ENCODE assay signal across 1 fruit fly cellular context in the genomic region with DNA sequence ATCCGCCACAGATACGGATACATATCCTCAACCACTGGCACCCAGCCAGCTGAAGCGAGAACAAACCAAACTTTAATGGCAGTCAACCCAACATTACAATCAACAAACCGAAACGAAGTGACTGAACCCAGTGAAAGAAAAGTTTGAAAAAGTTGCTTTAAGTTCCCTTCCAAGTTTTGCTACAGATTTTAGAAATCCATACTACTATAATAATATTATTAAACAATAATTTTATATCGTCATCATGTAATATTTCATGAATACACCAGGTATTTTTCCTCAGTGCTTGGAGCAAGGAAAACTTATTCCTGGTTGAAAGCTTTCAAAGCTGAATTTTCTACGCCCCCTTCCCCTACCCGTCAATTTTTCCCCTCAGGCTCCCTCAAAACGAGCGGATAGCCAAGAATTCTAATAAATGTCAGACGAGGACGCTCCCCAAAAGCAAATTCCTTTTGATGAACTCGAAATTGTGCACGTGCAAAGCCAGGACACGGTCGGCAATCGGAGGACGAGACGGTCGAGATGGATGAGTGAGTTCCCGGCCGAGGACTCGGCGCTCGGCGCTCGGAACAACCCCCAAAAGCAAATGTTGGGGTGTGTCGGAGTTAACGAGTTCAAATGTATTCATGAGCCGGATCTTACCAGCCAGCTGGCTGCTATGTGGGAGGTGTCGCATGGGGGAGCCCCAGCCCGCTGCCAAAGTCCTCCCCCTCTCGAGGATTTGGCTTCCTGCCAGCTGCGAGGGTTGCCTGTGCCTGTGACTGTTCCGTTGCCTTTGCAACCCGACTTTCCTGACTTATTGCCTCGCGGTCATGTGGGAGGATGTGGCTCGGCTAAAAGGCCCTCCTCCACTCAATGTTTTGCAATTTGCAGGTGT.
TF ChIP-seq lines count a peak whose summit lies in the region.

No protein-coding gene starts in this region.

TF ChIP-seq in whole organism, embryonic, 481 proteins besides CTCF, POLR2A, EP300 and RAD21 (continued from another document):
- TF ChIP-seq ara (GFP tag; IDR thresholded peaks at IDR 0.05; lab: Robert Waterston, UW) (peak; percentile 28; the same call in 1 of the 2 replicates), cad (GFP tag; optimal IDR thresholded peaks at IDR 0.05; lab: Kevin White, UChicago) (no peak), phol (tag; optimal IDR thresholded peaks at IDR 0.05; lab: Kevin White, UChicago) (peak; percentile 58), ci (GFP tag; IDR thresholded peaks at IDR 0.05; lab: Robert Waterston, UW) (peak; percentile 43; the same call in 1 of the 3 replicates), CG18619 (GFP tag; optimal IDR thresholded peaks at IDR 0.05; lab: Kevin White, UChicago) (no peak), hkb (optimal IDR thresholded peaks at IDR 0.05; lab: Kevin White, UChicago) (no peak), hkb (GFP tag; IDR thresholded peaks at IDR 0.05; lab: Robert Waterston, UW) (peak; percentile 63), CG16815 (GFP tag; optimal IDR thresholded peaks at IDR 0.05; lab: Kevin White, UChicago) (no peak), Gug (GFP tag; IDR thresholded peaks at IDR 0.05; lab: Robert Waterston, UW) (peak; percentile 45; the same call in 2 of the 4 replicates), pzg (GFP tag; optimal IDR thresholded peaks at IDR 0.05; lab: Kevin White, UChicago) (no peak), Ets65A (GFP tag; lab: Kevin White, UChicago) (peak; percentile 60), zen (tag; optimal IDR thresholded peaks at IDR 0.05; lab: Kevin White, UChicago) (no peak), HHEX (GFP tag; optimal IDR thresholded peaks at IDR 0.05; lab: Kevin White, UChicago) (peak; percentile 55), da (GFP tag; optimal IDR thresholded peaks at IDR 0.05; lab: Kevin White, UChicago) (no peak), CG15073 (GFP tag; optimal IDR thresholded peaks at IDR 0.05; lab: Kevin White, UChicago) (no peak), oc (tag; optimal IDR thresholded peaks at IDR 0.05; lab: Kevin White, UChicago) (no peak), repo (GFP tag; optimal IDR thresholded peaks at IDR 0.05; lab: Kevin White, UChicago) (no peak), ERR (GFP tag; optimal IDR thresholded peaks at IDR 0.05; lab: Kevin White, UChicago) (no peak), tna (GFP tag; IDR thresholded peaks at IDR 0.05; lab: Robert Waterston, UW; ENCODE audit: partially characterized antibody) (no peak), CG11247 (GFP tag; IDR thresholded peaks at IDR 0.05; lab: Robert Waterston, UW) (0 out of 2 replicates have a peak, but pooled peaks have one; percentile 21), CG11560 (tag; IDR thresholded peaks at IDR 0.05; lab: Robert Waterston, UW) (0 out of 3 replicates have a peak, but pooled peaks have one; percentile 45), CG4730 (GFP tag; IDR thresholded peaks at IDR 0.05; lab: Robert Waterston, UW) (peak; percentile 63), CG34422 (GFP tag; IDR thresholded peaks at IDR 0.05; lab: Robert Waterston, UW) (0 out of 3 replicates have a peak, but pooled peaks have one; percentile 45), sc (optimal IDR thresholded peaks at IDR 0.05; lab: Kevin White, UChicago) (no peak), sc (GFP tag; optimal IDR thresholded peaks at IDR 0.05; lab: Kevin White, UChicago) (no peak), Nf-YA (GFP tag; IDR thresholded peaks at IDR 0.05; lab: Robert Waterston, UW) (peak; percentile 41; the same call in 1 of the 2 replicates), Nf-YB (GFP tag; optimal IDR thresholded peaks at IDR 0.05; lab: Kevin White, UChicago) (no peak), CG2116 (GFP tag; optimal IDR thresholded peaks at IDR 0.05; lab: Kevin White, UChicago) (no peak), CG11504 (tag; optimal IDR thresholded peaks at IDR 0.05; lab: Kevin White, UChicago) (peak; percentile 82), klu (GFP tag; IDR thresholded peaks at IDR 0.05; lab: Robert Waterston, UW) (0 out of 2 replicates have a peak, but pooled peaks have one; percentile 13), CG18476 (GFP tag; optimal IDR thresholded peaks at IDR 0.05; lab: Kevin White, UChicago) (peak; percentile 49), lab (GFP tag; optimal IDR thresholded peaks at IDR 0.05; lab: Kevin White, UChicago) (peak; percentile 81), CG4404 (GFP tag; IDR thresholded peaks at IDR 0.05; lab: Robert Waterston, UW) (0 out of 2 replicates have a peak, but pooled peaks have one; percentile 13), sim (GFP tag; IDR thresholded peaks at IDR 0.05; lab: Robert Waterston, UW) (no peak), maf-S (GFP tag; optimal IDR thresholded peaks at IDR 0.05; lab: Kevin White, UChicago) (no peak), CG12769 (tag; optimal IDR thresholded peaks at IDR 0.05; lab: Kevin White, UChicago) (peak; percentile 1), C15 (GFP tag; IDR thresholded peaks at IDR 0.05; lab: Robert Waterston, UW) (no peak), H15 (GFP tag; IDR thresholded peaks at IDR 0.05; lab: Robert Waterston, UW) (peak; percentile 45; the same call in 1 of the 3 replicates), CG15011 (GFP tag; optimal IDR thresholded peaks at IDR 0.05; lab: Kevin White, UChicago) (peak; percentile 47), pan (optimal IDR thresholded peaks at IDR 0.05; lab: Kevin White, UChicago) (no peak), pan (GFP tag; optimal IDR thresholded peaks at IDR 0.05 in 1 of 2, IDR thresholded peaks at IDR 0.05 in 1 of 2) (peak in 1 of 2 experiments; percentile 69), CG6765 (GFP tag; optimal IDR thresholded peaks at IDR 0.05; lab: Kevin White, UChicago) (peak; percentile 33), CG3281 (GFP tag; optimal IDR thresholded peaks at IDR 0.05; lab: Kevin White, UChicago) (peak; percentile 70), chinmo (GFP tag; IDR thresholded peaks at IDR 0.05; lab: Robert Waterston, UW; ENCODE audit: partially characterized antibody) (0 out of 4 replicates have a peak, but pooled peaks have one; percentile 8), wor (GFP tag; IDR thresholded peaks at IDR 0.05; lab: Robert Waterston, UW) (no peak), CG32772 (GFP tag; IDR thresholded peaks at IDR 0.05; lab: Robert Waterston, UW) (peak; percentile 45; the same call in 1 of the 2 replicates), CG10267 (tag; optimal IDR thresholded peaks at IDR 0.05; lab: Kevin White, UChicago) (peak; percentile 52), NFAT (GFP tag; IDR thresholded peaks at IDR 0.05; lab: Robert Waterston, UW) (0 out of 2 replicates have a peak, but pooled peaks have one; percentile 14), schlank (tag; optimal IDR thresholded peaks at IDR 0.05; lab: Kevin White, UChicago) (no peak), CG2202 (tag; optimal IDR thresholded peaks at IDR 0.05; lab: Kevin White, UChicago) (no peak), Awh (GFP tag; IDR thresholded peaks at IDR 0.05; lab: Robert Waterston, UW) (no peak), CG6854 (GFP tag; optimal IDR thresholded peaks at IDR 0.05; lab: Kevin White, UChicago) (peak; percentile 37), CG32532 (GFP tag; IDR thresholded peaks at IDR 0.05; lab: Robert Waterston, UW) (peak; percentile 71), CG7928 (GFP tag; optimal IDR thresholded peaks at IDR 0.05; lab: Kevin White, UChicago) (no peak), Usf (GFP tag; optimal IDR thresholded peaks at IDR 0.05; lab: Kevin White, UChicago) (no peak), nerfin-2 (GFP tag; IDR thresholded peaks at IDR 0.05; lab: Robert Waterston, UW; ENCODE audit: partially characterized antibody) (no peak), vvl (GFP tag; IDR thresholded peaks at IDR 0.05; lab: Robert Waterston, UW) (peak; percentile 75), CG13894 (tag; optimal IDR thresholded peaks at IDR 0.05; lab: Kevin White, UChicago) (peak; percentile 56), Dref (GFP tag; IDR thresholded peaks at IDR 0.05; lab: Robert Waterston, UW) (no peak), onecut (GFP tag; IDR thresholded peaks at IDR 0.05; lab: Robert Waterston, UW) (peak; percentile 62), CG5953 (GFP tag; IDR thresholded peaks at IDR 0.05; lab: Robert Waterston, UW) (0 out of 2 replicates have a peak, but pooled peaks have one; percentile 35), CG30403 (GFP tag; optimal IDR thresholded peaks at IDR 0.05; lab: Kevin White, UChicago) (peak; percentile 35), GATAe (GFP tag; conservative IDR thresholded peaks at IDR 0.05; lab: Robert Waterston, UW) (no peak), HLH3B (GFP tag; IDR thresholded peaks at IDR 0.05; lab: Robert Waterston, UW) (peak; percentile 82), CG9727 (GFP tag; optimal IDR thresholded peaks at IDR 0.05; lab: Kevin White, UChicago) (peak; percentile 50), CG3407 (GFP tag; optimal IDR thresholded peaks at IDR 0.05; lab: Kevin White, UChicago) (no peak), amos (GFP tag; IDR thresholded peaks at IDR 0.05; lab: Robert Waterston, UW; ENCODE audit: partially characterized antibody) (no peak), sob (GFP tag; IDR thresholded peaks at IDR 0.05; lab: Robert Waterston, UW) (peak; percentile 78), stc (GFP tag; IDR thresholded peaks at IDR 0.05; lab: Robert Waterston, UW) (peak; percentile 72; the same call in 1 of the 2 replicates), Ravus (GFP tag; IDR thresholded peaks at IDR 0.05; lab: Robert Waterston, UW) (peak; percentile 28), Drgx (GFP tag; IDR thresholded peaks at IDR 0.05; lab: Robert Waterston, UW) (peak; percentile 28; the same call in 1 of the 2 replicates), seq (GFP tag; IDR thresholded peaks at IDR 0.05; lab: Robert Waterston, UW) (no peak; the same call in 1 of the 2 replicates), eve (GFP tag; optimal IDR thresholded peaks at IDR 0.05; lab: Kevin White, UChicago) (no peak), CG16813 (GFP tag; IDR thresholded peaks at IDR 0.05; lab: Robert Waterston, UW; ENCODE audit: partially characterized antibody) (no peak), ac (GFP tag; optimal IDR thresholded peaks at IDR 0.05; lab: Kevin White, UChicago) (no peak), ase (GFP tag; IDR thresholded peaks at IDR 0.05; lab: Robert Waterston, UW) (peak; percentile 50; the same call in 1 of the 3 replicates), CG12391 (tag; optimal IDR thresholded peaks at IDR 0.05; lab: Kevin White, UChicago) (peak; percentile 47), CG14050 (GFP tag; IDR thresholded peaks at IDR 0.05; lab: Robert Waterston, UW) (peak; percentile 17; the same call in 1 of the 3 replicates), CG18599 (GFP tag; optimal IDR thresholded peaks at IDR 0.05; lab: Kevin White, UChicago) (peak; percentile 90), nmo (GFP tag; optimal IDR thresholded peaks at IDR 0.05; lab: Kevin White, UChicago) (peak; percentile 17), CG2712 (tag; optimal IDR thresholded peaks at IDR 0.05; lab: Kevin White, UChicago) (peak; percentile 64), CG7556 (GFP tag; optimal IDR thresholded peaks at IDR 0.05; lab: Kevin White, UChicago) (peak; percentile 68), BEAF-32 (GFP tag; optimal IDR thresholded peaks at IDR 0.05; lab: Kevin White, UChicago) (no peak), Gsc (GFP tag; IDR thresholded peaks at IDR 0.05; lab: Robert Waterston, UW) (no peak), Xbp1 (GFP tag; optimal IDR thresholded peaks at IDR 0.05; lab: Kevin White, UChicago) (peak; percentile 17), CG10979 (tag; optimal IDR thresholded peaks at IDR 0.05; lab: Kevin White, UChicago) (peak; percentile 62), Fer1 (GFP tag; optimal IDR thresholded peaks at IDR 0.05; lab: Kevin White, UChicago) (peak; percentile 78), knrl (GFP tag; IDR thresholded peaks at IDR 0.05; lab: Robert Waterston, UW; ENCODE audit: partially characterized antibody) (no peak), jumu (GFP tag; optimal IDR thresholded peaks at IDR 0.05; lab: Kevin White, UChicago) (no peak), CG17829 (tag; optimal IDR thresholded peaks at IDR 0.05; lab: Kevin White, UChicago) (peak; percentile 53), Dfd (GFP tag; optimal IDR thresholded peaks at IDR 0.05; lab: Kevin White, UChicago) (no peak), CG2120 (GFP tag; optimal IDR thresholded peaks at IDR 0.05; lab: Kevin White, UChicago) (peak; percentile 26), CG13296 (GFP tag; optimal IDR thresholded peaks at IDR 0.05; lab: Kevin White, UChicago) (peak; percentile 62), z (GFP tag; IDR thresholded peaks at IDR 0.05; lab: Robert Waterston, UW) (no peak), pros (GFP tag; optimal IDR thresholded peaks at IDR 0.05; lab: Kevin White, UChicago) (peak; percentile 6), Atf3 (GFP tag; optimal IDR thresholded peaks at IDR 0.05; lab: Kevin White, UChicago) (no peak), CG12659 (GFP tag; optimal IDR thresholded peaks at IDR 0.05; lab: Kevin White, UChicago) (peak; percentile 10), CrebB (tag; optimal IDR thresholded peaks at IDR 0.05; lab: Kevin White, UChicago) (no peak), abd-A (tag; optimal IDR thresholded peaks at IDR 0.05; lab: Kevin White, UChicago) (peak; percentile 85), nerfin-1 (tag; optimal IDR thresholded peaks at IDR 0.05; lab: Kevin White, UChicago) (peak; percentile 11), CG11695 (GFP tag; IDR thresholded peaks at IDR 0.05; lab: Robert Waterston, UW) (peak; percentile 72), CG8924 (tag; optimal IDR thresholded peaks at IDR 0.05; lab: Kevin White, UChicago) (peak; percentile 51), danr (GFP tag; IDR thresholded peaks at IDR 0.05; lab: Robert Waterston, UW) (no peak)
